Fruit fly (Drosophila melanogaster): Measurements from ENCODE around the gene Pgant5.

Pgant5 gene

dm6 chr2L:5059645-5060254 lies 33.6 kb downstream of the Pgant5 start, which contains the start of gene Rpn11 (continued):
- TF ChIP-seq CG33213 (GFP tag; optimal IDR thresholded peaks at IDR 0.05) (no peak), CG13424 (tag; optimal IDR thresholded peaks at IDR 0.05) (peak; percentile 70), gsb-n (tag; optimal IDR thresholded peaks at IDR 0.05) (peak; percentile 47), gfzf (GFP tag; optimal IDR thresholded peaks at IDR 0.05) (peak; percentile 3), H2.0 (GFP tag; IDR thresholded peaks at IDR 0.05) (no peak; the same call in 1 of the 2 replicates), Dip2 (GFP tag; IDR thresholded peaks at IDR 0.05) (no peak), gsb (GFP tag; IDR thresholded peaks at IDR 0.05) (no peak), Dek (tag; optimal IDR thresholded peaks at IDR 0.05) (peak; percentile 59), Atf3 (GFP tag; optimal IDR thresholded peaks at IDR 0.05) (no peak), ro (GFP tag; IDR thresholded peaks at IDR 0.05) (no peak), CG2202 (tag; optimal IDR thresholded peaks at IDR 0.05) (no peak), CG7271 (tag; optimal IDR thresholded peaks at IDR 0.05) (no peak), btn (GFP tag; optimal IDR thresholded peaks at IDR 0.05) (no peak), CG34376 (GFP tag; optimal IDR thresholded peaks at IDR 0.05) (peak; percentile 55), Mad (GFP tag; optimal IDR thresholded peaks at IDR 0.05) (no peak), CG43689 (GFP tag; IDR thresholded peaks at IDR 0.05) (no peak), aop (GFP tag; IDR thresholded peaks at IDR 0.05) (no peak), CG12155 (GFP tag; optimal IDR thresholded peaks at IDR 0.05) (peak; percentile 71), sna (GFP tag; IDR thresholded peaks at IDR 0.05; ENCODE audit: partially characterized antibody) (no peak), phol (tag; optimal IDR thresholded peaks at IDR 0.05) (peak; percentile 77), vvl (GFP tag; IDR thresholded peaks at IDR 0.05) (peak; percentile 80), CG2120 (GFP tag; optimal IDR thresholded peaks at IDR 0.05) (peak; percentile 68), sim (GFP tag; IDR thresholded peaks at IDR 0.05) (no peak), ara (GFP tag; IDR thresholded peaks at IDR 0.05) (0 out of 2 replicates have a peak, but pooled peaks have one; percentile 18), CG2712 (tag; optimal IDR thresholded peaks at IDR 0.05) (peak; percentile 76), CG17568 (GFP tag; optimal IDR thresholded peaks at IDR 0.05) (peak; percentile 23), bsh (GFP tag; optimal IDR thresholded peaks at IDR 0.05) (peak in 1 of 2 experiments; percentile 41), CG8944 (GFP tag; optimal IDR thresholded peaks at IDR 0.05) (no peak), kay (GFP tag; optimal IDR thresholded peaks at IDR 0.05) (peak; percentile 50), vfl (GFP tag; optimal IDR thresholded peaks at IDR 0.05) (no peak), MTF-1 (GFP tag; optimal IDR thresholded peaks at IDR 0.05; ENCODE audit: borderline replicate concordance) (no peak), ATbp (GFP tag; optimal IDR thresholded peaks at IDR 0.05) (no peak), Ada2b (GFP tag; IDR thresholded peaks at IDR 0.05) (peak; percentile 41; the same call in 1 of the 2 replicates), GATAe (GFP tag; conservative IDR thresholded peaks at IDR 0.05) (no peak), CG8281 (tag; optimal IDR thresholded peaks at IDR 0.05) (no peak), CG4404 (GFP tag; IDR thresholded peaks at IDR 0.05) (peak; percentile 47; the same call in 1 of the 2 replicates), fu2 (GFP tag; optimal IDR thresholded peaks at IDR 0.05) (peak; percentile 16), CG4328 (GFP tag; optimal IDR thresholded peaks at IDR 0.05) (peak; percentile 60), CG6854 (GFP tag; optimal IDR thresholded peaks at IDR 0.05) (no peak), Atf6 (GFP tag; IDR thresholded peaks at IDR 0.05) (no peak), CG31441 (GFP tag; IDR thresholded peaks at IDR 0.05) (peak; percentile 73), ewg (GFP tag; optimal IDR thresholded peaks at IDR 0.05) (peak; percentile 18), dmrt11E (tag; optimal IDR thresholded peaks at IDR 0.05) (peak; percentile 70), dan (GFP tag; IDR thresholded peaks at IDR 0.05) (no peak), chinmo (GFP tag; IDR thresholded peaks at IDR 0.05; ENCODE audit: partially characterized antibody) (no peak), sr (GFP tag; IDR thresholded peaks at IDR 0.05) (no peak), salm (tag; optimal IDR thresholded peaks at IDR 0.05) (no peak), MBD-R2 (GFP tag; IDR thresholded peaks at IDR 0.05) (peak; percentile 73), CG14860 (GFP tag; IDR thresholded peaks at IDR 0.05; ENCODE audit: partially characterized antibody) (0 out of 3 replicates have a peak, but pooled peaks have one; percentile 32), gce (GFP tag; IDR thresholded peaks at IDR 0.05) (no peak)
